Worm (Caenorhabditis elegans): Measurements from ENCODE around the gene C33H5.13.

ce11 chrIV:7841218-7841617 lies 49.2 kb upstream of the C33H5.13 start:
- TF ChIP-seq repo-1 (tag; optimal IDR thresholded peaks at IDR 0.05) (no peak), dpl-1 (GFP tag; optimal IDR thresholded peaks at IDR 0.05) (no peak), unc-130 (GFP tag; optimal IDR thresholded peaks at IDR 0.05) (no peak), unc-62 (GFP tag; optimal IDR thresholded peaks at IDR 0.05) (no peak)
